Worm (Caenorhabditis elegans) whole organism, L1 larva: ENCODE measurements around the gene F36D4.1.

ENCODE experiments used
- C04F5.9 ChIP-seq: sonication (generic microtip); optimal IDR thresholded peaks from 2 replicates; lab custom pipeline; 2016; ENCODE audit warnings: missing genetic modification characterization, missing compliant biosample characterization
- F16B12.6 ChIP-seq: fragments of 150-350 bp; optimal IDR thresholded peaks from 2 replicates; lab custom pipeline; 2014; ENCODE audit warnings: missing biosample characterization, missing genetic modification characterization
- Y116A8C.19 ChIP-seq: sonication (generic microtip); optimal IDR thresholded peaks from 2 replicates; lab custom pipeline; 2016; ENCODE audit warnings: missing compliant biosample characterization, missing genetic modification characterization, borderline replicate concordance
- aly-2 ChIP-seq: fragments of 150-350 bp; optimal IDR thresholded peaks from 2 replicates; lab custom pipeline; 2014; ENCODE audit warnings: missing biosample characterization, missing genetic modification characterization
- blmp-1 ChIP-seq: fragments of 150-350 bp; optimal IDR thresholded peaks from 2 replicates; lab custom pipeline; 2014; ENCODE audit warnings: missing biosample characterization, missing genetic modification characterization
- ceh-8 ChIP-seq: fragments of 200-800 bp; sonication (Bioruptor generic); optimal IDR thresholded peaks from 2 replicates; lab custom pipeline; 2018; ENCODE audit warnings: mild to moderate bottlenecking, missing genetic modification characterization, moderate library complexity, missing compliant biosample characterization
- ceh-82 ChIP-seq, 3 experiments: fragments of 150-350 bp in 1 of 3; sonication (generic microtip) in 2 of 3; optimal IDR thresholded peaks; 2 replicates each; lab custom pipeline; 2014 to 2017; ENCODE audit warnings: missing biosample characterization in 3 of 3, missing genetic modification characterization in 3 of 3
- ceh-88 ChIP-seq: fragments of 200-800 bp; sonication (Bioruptor generic); IDR thresholded peaks from 2 replicates; pipeline ENCODE4 v1.3.6; 2022; ENCODE audit warnings: missing genetic modification characterization, missing compliant biosample characterization
- ceh-90 ChIP-seq: sonication (generic microtip); optimal IDR thresholded peaks from 2 replicates; lab custom pipeline; 2016; ENCODE audit warnings: missing genetic modification characterization, missing compliant biosample characterization
- dpl-1 ChIP-seq, 3 experiments: fragments of 150-350 bp in 2 of 3; sonication (generic microtip) in 1 of 3; optimal IDR thresholded peaks; 2 replicates each; lab custom pipeline; 2014 to 2017; ENCODE audit warnings: missing biosample characterization in 3 of 3, missing genetic modification characterization in 3 of 3, missing genetic modification reagents in 3 of 3
- dsc-1 ChIP-seq: sonication (generic microtip); optimal IDR thresholded peaks from 2 replicates; lab custom pipeline; 2016; ENCODE audit warnings: mild to moderate bottlenecking, missing genetic modification characterization, missing compliant biosample characterization
- efl-1 ChIP-seq, 4 experiments: fragments of 150-350 bp; optimal IDR thresholded peaks in 3 of 4; peaks in 1 of 4; 1 replicate in 1 of 4; 2 replicates in 3 of 4; lab custom pipeline; 2014; ENCODE audit warnings: missing biosample characterization in 2 of 4, missing genetic modification characterization in 2 of 4, missing genetic modification reagents in 2 of 4
- egl-13 ChIP-seq: sonication (generic microtip); optimal IDR thresholded peaks from 2 replicates; lab custom pipeline; 2016; ENCODE audit warnings: missing genotype, missing genetic modification reagents, missing genetic modification characterization, missing compliant biosample characterization
- elt-2 ChIP-seq: sonication (generic microtip); optimal IDR thresholded peaks from 2 replicates; lab custom pipeline; 2016; ENCODE audit warnings: missing genetic modification characterization, mild to moderate bottlenecking, inconsistent platforms, missing compliant biosample characterization, missing genetic modification reagents
- elt-3 ChIP-seq, 6 experiments: fragments of 150-350 bp in 1 of 6; sonication (generic microtip); optimal IDR thresholded peaks; 2 replicates each; lab custom pipeline; 2017 to 2018; ENCODE audit warnings: missing biosample characterization in 6 of 6, missing genetic modification characterization in 6 of 6, inconsistent platforms in 1 of 6
- fkh-4 ChIP-seq: sonication (generic microtip); optimal IDR thresholded peaks from 2 replicates; lab custom pipeline; 2016; ENCODE audit warnings: missing compliant biosample characterization, missing genetic modification characterization, borderline replicate concordance
- grh-1 ChIP-seq: fragments of 200-800 bp; sonication (Bioruptor generic); IDR thresholded peaks from 2 replicates; pipeline ENCODE4 v1.3.6; 2022; ENCODE audit warnings: missing genetic modification reagents, missing genetic modification characterization, missing compliant biosample characterization
- irx-1 ChIP-seq: sonication (generic microtip); optimal IDR thresholded peaks from 2 replicates; lab custom pipeline; 2016; ENCODE audit warnings: missing genetic modification characterization, missing compliant biosample characterization
- lin-14 ChIP-seq: fragments of 200-800 bp; sonication (Bioruptor generic); optimal IDR thresholded peaks from 2 replicates; lab custom pipeline; 2018; ENCODE audit warnings: mild to moderate bottlenecking, missing genetic modification characterization, moderate library complexity, missing compliant biosample characterization
- lin-35 ChIP-seq, 2 experiments: fragments of 150-350 bp; optimal IDR thresholded peaks; 2 replicates each; lab custom pipeline; 2014; ENCODE audit warnings: missing biosample characterization in 2 of 2, missing genetic modification characterization in 2 of 2, missing genetic modification reagents in 2 of 2
- lir-3 ChIP-seq: sonication (generic microtip); optimal IDR thresholded peaks from 2 replicates; lab custom pipeline; 2016; ENCODE audit warnings: mild to moderate bottlenecking, missing genetic modification characterization, moderate library complexity, missing compliant biosample characterization; ENCODE audit not compliant: poor library complexity
- lsy-2 ChIP-seq, 2 experiments: fragments of 150-350 bp; optimal IDR thresholded peaks; 2 replicates each; lab custom pipeline; 2014; ENCODE audit warnings: missing biosample characterization in 2 of 2, missing genetic modification characterization in 2 of 2
- mdl-1 ChIP-seq, 2 experiments: fragments of 150-350 bp; optimal IDR thresholded peaks; 2 replicates each; lab custom pipeline; 2014 to 2017; ENCODE audit warnings: missing biosample characterization in 2 of 2, missing genetic modification characterization in 2 of 2, inconsistent platforms in 1 of 2
- mep-1 ChIP-seq: fragments of 150-350 bp; optimal IDR thresholded peaks from 2 replicates; lab custom pipeline; 2014; ENCODE audit warnings: missing biosample characterization, missing genetic modification characterization
- nhr-19 ChIP-seq: fragments of 200-800 bp; sonication (Bioruptor generic); conservative IDR thresholded peaks from 2 replicates; pipeline ENCODE4 v1.3.6; 2022; ENCODE audit warnings: missing genetic modification characterization, missing compliant biosample characterization
- nhr-20 ChIP-seq: sonication (generic microtip); optimal IDR thresholded peaks from 2 replicates; lab custom pipeline; 2016; ENCODE audit warnings: mild to moderate bottlenecking, missing genetic modification characterization, missing compliant biosample characterization
- nhr-237 ChIP-seq: fragments of 150-350 bp; optimal IDR thresholded peaks from 2 replicates; lab custom pipeline; 2014; ENCODE audit warnings: missing biosample characterization, missing genetic modification characterization
- nhr-47 ChIP-seq: sonication (generic microtip); optimal IDR thresholded peaks from 2 replicates; lab custom pipeline; 2016; ENCODE audit warnings: mild to moderate bottlenecking, missing genetic modification characterization, moderate library complexity, missing compliant biosample characterization
- nhr-71 ChIP-seq: sonication (generic microtip); optimal IDR thresholded peaks from 2 replicates; lab custom pipeline; 2016; ENCODE audit warnings: mild to moderate bottlenecking, missing genetic modification characterization, moderate library complexity, missing compliant biosample characterization
- nhr-77 ChIP-seq: fragments of 150-350 bp; optimal IDR thresholded peaks from 2 replicates; lab custom pipeline; 2014; ENCODE audit warnings: missing biosample characterization, missing genetic modification characterization
- nhr-85 ChIP-seq: sonication (generic microtip); peaks from one replicate; lab custom pipeline; 2016; ENCODE audit warnings: missing genetic modification characterization, inconsistent platforms, missing compliant biosample characterization
- pag-3 ChIP-seq: sonication (generic microtip); optimal IDR thresholded peaks from 2 replicates; lab custom pipeline; 2017; ENCODE audit warnings: missing genetic modification characterization, mild to moderate bottlenecking, missing compliant biosample characterization, antibody characterized with exemption, borderline replicate concordance; ENCODE audit not compliant: insufficient read depth
- rnt-1 ChIP-seq: sonication (generic microtip); optimal IDR thresholded peaks from 2 replicates; lab custom pipeline; 2016; ENCODE audit warnings: mild to moderate bottlenecking, missing genetic modification characterization, moderate library complexity, missing compliant biosample characterization
- skn-1 ChIP-seq: fragments of 150-350 bp; optimal IDR thresholded peaks from 2 replicates; lab custom pipeline; 2014; ENCODE audit warnings: missing biosample characterization, missing genetic modification characterization
- snpc-4 ChIP-seq: fragments of 150-350 bp; optimal IDR thresholded peaks from 2 replicates; lab custom pipeline; 2014; ENCODE audit warnings: missing biosample characterization, missing genetic modification characterization
- snu-23 ChIP-seq: sonication (generic microtip); optimal IDR thresholded peaks from 2 replicates; lab custom pipeline; 2016; ENCODE audit warnings: missing genetic modification characterization, missing compliant biosample characterization
- sup-37 ChIP-seq: fragments of 200-800 bp; sonication (Bioruptor generic); optimal IDR thresholded peaks from 2 replicates; lab custom pipeline; 2018; ENCODE audit warnings: mild to moderate bottlenecking, missing genetic modification characterization, missing compliant biosample characterization
- swsn-7 ChIP-seq: sonication (generic microtip); optimal IDR thresholded peaks from 2 replicates; lab custom pipeline; 2016; ENCODE audit warnings: missing genetic modification characterization, missing compliant biosample characterization
- tlp-1 ChIP-seq: fragments of 150-350 bp; optimal IDR thresholded peaks from 2 replicates; lab custom pipeline; 2014; ENCODE audit warnings: missing biosample characterization, missing genetic modification characterization
- unc-130 ChIP-seq: fragments of 150-350 bp; optimal IDR thresholded peaks from 2 replicates; lab custom pipeline; 2017; ENCODE audit warnings: missing biosample characterization, missing genetic modification characterization, inconsistent platforms
- unc-62 ChIP-seq: fragments of 150-350 bp; optimal IDR thresholded peaks from 2 replicates; lab custom pipeline; 2014; ENCODE audit warnings: missing biosample characterization, missing genetic modification reagents, missing genetic modification characterization
- unc-86 ChIP-seq: sonication (generic microtip); optimal IDR thresholded peaks from 2 replicates; lab custom pipeline; 2016; ENCODE audit warnings: missing genetic modification characterization, missing compliant biosample characterization
- unc-98 ChIP-seq: fragments of 200-800 bp; sonication (Bioruptor generic); IDR thresholded peaks from 2 replicates; pipeline ENCODE4 v1.3.6; 2022; ENCODE audit warnings: missing genetic modification characterization, missing compliant biosample characterization
- xbp-1 ChIP-seq: sonication (generic microtip); optimal IDR thresholded peaks from 2 replicates; lab custom pipeline; 2016; ENCODE audit warnings: missing genetic modification characterization, missing compliant biosample characterization
- zag-1 ChIP-seq: fragments of 150-350 bp; optimal IDR thresholded peaks from 2 replicates; lab custom pipeline; 2014; ENCODE audit warnings: missing biosample characterization, missing genetic modification characterization
- ztf-11 ChIP-seq, 2 experiments: sonication (generic microtip); optimal IDR thresholded peaks; 2 replicates each; lab custom pipeline; 2016 to 2017; ENCODE audit warnings: missing genetic modification characterization in 2 of 2, missing biosample characterization in 1 of 2, missing compliant biosample characterization in 1 of 2
- ztf-4 ChIP-seq: fragments of 150-350 bp; optimal IDR thresholded peaks from 2 replicates; lab custom pipeline; 2014; ENCODE audit warnings: missing biosample characterization, missing genetic modification characterization

F36D4.1 gene

DNA sequence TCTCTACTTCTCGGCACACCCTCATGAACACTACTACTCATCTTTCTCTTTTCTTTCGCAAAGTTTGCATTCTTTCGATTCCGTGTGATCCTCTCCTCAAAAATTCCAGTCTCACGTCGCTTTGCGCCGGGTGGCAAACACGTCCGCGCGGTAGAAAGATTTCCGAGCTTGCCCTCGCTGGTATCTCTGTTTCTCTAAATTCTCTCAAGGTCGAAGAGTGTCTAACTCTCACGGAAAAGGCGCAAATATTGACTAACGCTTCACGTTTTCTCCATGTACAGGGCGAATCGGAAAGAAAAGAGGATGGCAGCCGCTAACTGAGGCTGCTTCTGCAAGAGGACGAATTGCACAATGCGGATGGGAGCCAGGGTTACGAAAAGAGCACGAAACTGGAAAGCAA lies 6.0 kb downstream of the F36D4.1 start:
- peak in 1 of 2 experiments; percentile 1 for TF ChIP-seq lin-35 (GFP tag; optimal IDR thresholded peaks at IDR 0.05; lab: Kevin White, UChicago)
- TF ChIP-seq lin-14 (GFP tag; lab: Kevin White, UChicago): peak; percentile 15
- TF ChIP-seq unc-130: no peak

DNA sequence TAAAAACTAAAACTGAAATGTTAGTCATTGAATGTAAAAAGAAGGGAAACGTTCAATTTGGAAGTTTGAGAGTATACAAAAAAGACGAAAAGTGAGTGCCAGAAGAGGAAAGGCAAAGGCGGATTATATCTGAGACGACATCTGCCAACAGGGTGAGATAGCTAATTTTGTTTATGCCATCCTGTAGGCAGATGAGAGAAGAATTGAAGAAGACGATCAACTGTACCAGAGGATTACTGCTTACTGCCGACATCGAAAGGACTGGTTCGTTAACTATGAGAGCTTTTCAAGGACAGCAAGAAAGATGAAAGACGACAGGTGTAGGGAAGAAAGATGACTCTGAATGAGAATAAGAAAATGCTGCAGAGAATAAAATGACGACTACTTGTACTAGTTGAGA lies 6.8 kb downstream of the F36D4.1 start:
- TF ChIP-seq blmp-1: peak; percentile 29
- no peak for TF ChIP-seq unc-98 (GFP tag; lab: Robert Waterston, UW)
- TF ChIP-seq tlp-1 (tag; lab: Kevin White, UChicago): no peak
- peak; percentile 22 for TF ChIP-seq snu-23 (GFP tag; lab: Kevin White, UChicago)
- peak; percentile 57 for TF ChIP-seq lin-14 (GFP tag; lab: Kevin White, UChicago)
- peak; percentile 84 for TF ChIP-seq nhr-85

DNA sequence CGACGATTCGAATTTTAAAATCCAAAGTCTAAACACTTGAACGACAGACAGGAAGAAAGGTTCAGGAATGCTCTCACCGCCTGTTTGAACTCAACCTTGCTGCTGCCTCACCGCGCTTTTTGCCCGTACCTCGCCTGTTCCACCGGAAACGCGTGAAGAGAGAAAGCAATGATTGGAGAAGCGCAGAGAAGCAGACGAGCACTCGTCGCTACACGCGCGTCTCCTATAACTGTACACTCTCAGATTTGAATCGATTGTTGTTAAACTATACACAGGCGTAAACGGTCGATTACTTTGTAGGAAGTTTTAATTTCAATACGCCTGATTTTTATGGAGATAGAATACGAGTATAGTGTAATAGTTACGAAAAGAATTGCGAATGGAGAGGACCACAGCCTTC lies 7.8 kb downstream of the F36D4.1 start:
- TF ChIP-seq unc-86 (tag; lab: Kevin White, UChicago) (no peak), xbp-1 (peak; percentile 3), mep-1 (tag; lab: Kevin White, UChicago) (peak; percentile 13), unc-130 (no peak), F16B12.6 (tag; lab: Kevin White, UChicago) (peak; percentile 45), nhr-20 (tag; lab: Kevin White, UChicago) (peak; percentile 44), grh-1 (GFP tag; lab: Robert Waterston, UW) (no peak), irx-1 (no peak), lin-35 (GFP tag; optimal IDR thresholded peaks at IDR 0.05; lab: Kevin White, UChicago) (peak in 1 of 2 experiments; percentile 59), Y116A8C.19 (tag; lab: Kevin White, UChicago) (no peak), sup-37 (GFP tag; lab: Kevin White, UChicago) (no peak), nhr-237 (no peak), nhr-71 (tag; lab: Kevin White, UChicago) (peak; percentile 18), nhr-19 (no peak), lir-3 (tag; lab: Kevin White, UChicago) (no peak), ceh-90 (no peak), dpl-1 (GFP tag; optimal IDR thresholded peaks at IDR 0.05; lab: Kevin White, UChicago) (peak in 1 of 3 experiments; percentile 1), skn-1 (tag; lab: Kevin White, UChicago) (no peak), unc-62 (GFP tag; lab: Kevin White, UChicago) (no peak), swsn-7 (tag; lab: Kevin White, UChicago) (peak; percentile 16), nhr-47 (tag; lab: Kevin White, UChicago) (no peak), elt-3 (tag; optimal IDR thresholded peaks at IDR 0.05; lab: Kevin White, UChicago) (peak in 1 of 6 experiments; percentile 26), lsy-2 (tag; optimal IDR thresholded peaks at IDR 0.05; lab: Kevin White, UChicago) (peak in 1 of 2 experiments; percentile 20), mdl-1 (tag; optimal IDR thresholded peaks at IDR 0.05; lab: Kevin White, UChicago) (peak in 1 of 2 experiments; percentile 57), zag-1 (tag; lab: Kevin White, UChicago) (no peak), pag-3 (tag; lab: Kevin White, UChicago) (no peak), ceh-88 (GFP tag; lab: Robert Waterston, UW) (no peak), ceh-82 (tag; optimal IDR thresholded peaks at IDR 0.05; lab: Kevin White, UChicago) (peak in 1 of 3 experiments; percentile 31), C04F5.9 (no peak), snpc-4 (no peak), dsc-1 (tag; lab: Kevin White, UChicago) (no peak), snu-23 (GFP tag; lab: Kevin White, UChicago) (peak; percentile 32), nhr-77 (tag; lab: Kevin White, UChicago) (peak; percentile 25), ztf-4 (tag; lab: Kevin White, UChicago) (no peak), egl-13 (tag; lab: Kevin White, UChicago) (no peak), rnt-1 (tag; lab: Kevin White, UChicago) (peak; percentile 31), blmp-1 (peak; percentile 42), efl-1 (optimal IDR thresholded peaks at IDR 0.05; lab: Kevin White, UChicago) (peak in 1 of 2 experiments; percentile 17), efl-1 (GFP tag; optimal IDR thresholded peaks at IDR 0.05 in 1 of 2; lab: Kevin White, UChicago) (peak in 1 of 2 experiments; percentile 75), ztf-11 (tag; optimal IDR thresholded peaks at IDR 0.05; lab: Kevin White, UChicago) (no peak), elt-2 (tag; lab: Kevin White, UChicago) (no peak), ceh-8 (GFP tag; lab: Kevin White, UChicago) (no peak), fkh-4 (tag; lab: Kevin White, UChicago) (no peak), aly-2 (tag; lab: Kevin White, UChicago) (no peak)
